Worm (Caenorhabditis elegans) whole organism, midembryonic: ENCODE results near the gene ZK899.3.

Source experiments
- T22C8.4 ChIP-seq: fragments of 200-800 bp; sonication (Bioruptor generic); IDR thresholded peaks from 2 replicates; pipeline ENCODE4 v1.3.6; 2022; ENCODE audit warnings: missing genetic modification characterization, missing compliant biosample characterization
- klf-2 ChIP-seq: fragments of 200-800 bp; sonication (Bioruptor generic); conservative IDR thresholded peaks from 2 replicates; pipeline ENCODE4 v1.3.6; 2022; ENCODE audit warnings: missing genetic modification reagents, missing genetic modification characterization, missing compliant biosample characterization
- med-1 ChIP-seq: sonication (generic microtip); optimal IDR thresholded peaks from 2 replicates; lab custom pipeline; 2017; ENCODE audit warnings: missing genetic modification characterization, mild to moderate bottlenecking, missing compliant biosample characterization, antibody characterized with exemption, missing genetic modification reagents; ENCODE audit not compliant: insufficient read depth
- ref-1 ChIP-seq: fragments of 200-800 bp; sonication (Bioruptor generic); conservative IDR thresholded peaks from 2 replicates; pipeline ENCODE4 v1.3.6; 2022; ENCODE audit warnings: missing genetic modification reagents, missing genetic modification characterization, missing compliant biosample characterization
- tab-1 ChIP-seq: fragments of 200-800 bp; sonication (Bioruptor generic); IDR thresholded peaks from 2 replicates; pipeline ENCODE4 v1.3.6; 2022; ENCODE audit warnings: missing genetic modification characterization, missing compliant biosample characterization
- ztf-23 ChIP-seq: fragments of 200-800 bp; sonication (Bioruptor generic); IDR thresholded peaks from 2 replicates; pipeline ENCODE4 v1.3.6; 2022; ENCODE audit warnings: missing genetic modification reagents, missing genetic modification characterization, missing compliant biosample characterization

DNA sequence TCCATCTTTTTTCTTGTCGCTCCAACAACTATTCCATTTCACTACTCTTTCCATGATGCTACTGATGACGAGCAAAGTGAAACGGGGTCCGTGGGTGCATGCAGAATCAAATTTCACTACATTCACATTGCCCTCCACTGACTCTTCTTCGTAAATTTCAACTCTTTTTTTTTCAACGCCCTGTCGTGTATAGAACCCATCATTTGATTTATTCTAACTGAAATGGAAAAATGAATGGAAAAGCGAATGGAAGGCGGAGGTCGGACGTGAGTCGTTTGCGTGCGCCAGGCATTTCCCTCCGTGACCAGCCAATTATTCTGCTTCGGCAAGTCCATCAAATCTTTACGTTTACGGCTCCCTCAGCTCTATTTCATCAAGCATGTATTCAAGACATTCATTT lies 9.1 kb upstream of the ZK899.3 start:
- TF ChIP-seq med-1 (no peak), ztf-23 (GFP tag; lab: Robert Waterston, UW) (no peak), T22C8.4 (GFP tag; lab: Robert Waterston, UW) (no peak), ref-1 (GFP tag; lab: Robert Waterston, UW) (no peak), klf-2 (no peak), tab-1 (GFP tag; lab: Robert Waterston, UW) (no peak)
